Worm (Caenorhabditis elegans) whole organism, midembryonic: ENCODE data around the gene gfl-1.
A peak's percentile ranks its signal among the peaks of the same experiment; 100 is the strongest.

Experiments
- T22C8.4 ChIP-seq: fragments of 200-800 bp; sonication (Bioruptor generic); IDR thresholded peaks from 2 replicates; pipeline ENCODE4 v1.3.6; 2022; ENCODE audit warnings: missing genetic modification characterization, missing compliant biosample characterization
- cog-1 ChIP-seq: sonication (generic microtip); optimal IDR thresholded peaks from 2 replicates; lab custom pipeline; 2016; ENCODE audit warnings: missing genetic modification characterization, missing compliant biosample characterization
- flt-1 ChIP-seq: fragments of 200-800 bp; sonication (Bioruptor generic); IDR thresholded peaks from 2 replicates; pipeline ENCODE4 v1.3.6; 2022; ENCODE audit warnings: missing genetic modification characterization, missing compliant biosample characterization
- klf-2 ChIP-seq: fragments of 200-800 bp; sonication (Bioruptor generic); conservative IDR thresholded peaks from 2 replicates; pipeline ENCODE4 v1.3.6; 2022; ENCODE audit warnings: missing genetic modification reagents, missing genetic modification characterization, missing compliant biosample characterization
- med-1 ChIP-seq: sonication (generic microtip); optimal IDR thresholded peaks from 2 replicates; lab custom pipeline; 2017; ENCODE audit warnings: missing genetic modification characterization, mild to moderate bottlenecking, missing compliant biosample characterization, antibody characterized with exemption, missing genetic modification reagents; ENCODE audit not compliant: insufficient read depth
- ref-1 ChIP-seq: fragments of 200-800 bp; sonication (Bioruptor generic); conservative IDR thresholded peaks from 2 replicates; pipeline ENCODE4 v1.3.6; 2022; ENCODE audit warnings: missing genetic modification reagents, missing genetic modification characterization, missing compliant biosample characterization
- tab-1 ChIP-seq: fragments of 200-800 bp; sonication (Bioruptor generic); IDR thresholded peaks from 2 replicates; pipeline ENCODE4 v1.3.6; 2022; ENCODE audit warnings: missing genetic modification characterization, missing compliant biosample characterization
- ztf-23 ChIP-seq: fragments of 200-800 bp; sonication (Bioruptor generic); IDR thresholded peaks from 2 replicates; pipeline ENCODE4 v1.3.6; 2022; ENCODE audit warnings: missing genetic modification reagents, missing genetic modification characterization, missing compliant biosample characterization
- ztf-29 ChIP-seq: fragments of 200-800 bp; sonication (Bioruptor generic); IDR thresholded peaks from 2 replicates; pipeline ENCODE4 v1.3.6; 2022; ENCODE audit warnings: missing genetic modification reagents, missing genetic modification characterization, missing compliant biosample characterization

The gfl-1 gene

DNA sequence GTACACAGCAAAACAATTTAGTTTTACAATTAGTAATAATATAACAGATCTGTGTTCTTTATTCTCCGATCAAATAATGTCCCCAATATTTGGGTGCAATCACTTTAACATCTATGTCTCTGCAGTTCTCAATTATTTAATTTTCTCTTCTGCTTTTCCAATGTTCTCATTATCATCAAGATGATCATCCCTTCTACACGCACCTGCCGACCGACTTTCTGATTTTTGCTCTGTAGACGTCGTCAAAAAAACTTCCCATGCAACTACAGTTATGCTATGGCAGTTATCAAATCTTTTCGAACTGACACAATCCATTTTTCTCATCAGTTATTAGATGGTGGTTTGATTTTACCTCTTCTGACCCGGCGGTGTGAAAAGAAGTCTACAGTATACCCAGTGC lies 17.4 kb upstream of the gfl-1 start:
- TF ChIP-seq klf-2 (GFP tag; lab: Robert Waterston, UW) (no peak), med-1 (GFP tag; lab: Kevin White, UChicago) (no peak), ref-1 (GFP tag; lab: Robert Waterston, UW) (no peak), T22C8.4 (GFP tag; lab: Robert Waterston, UW) (no peak), flt-1 (no peak), ztf-23 (no peak), cog-1 (tag; lab: Kevin White, UChicago) (no peak), tab-1 (GFP tag; lab: Robert Waterston, UW) (no peak), ztf-29 (no peak)

DNA sequence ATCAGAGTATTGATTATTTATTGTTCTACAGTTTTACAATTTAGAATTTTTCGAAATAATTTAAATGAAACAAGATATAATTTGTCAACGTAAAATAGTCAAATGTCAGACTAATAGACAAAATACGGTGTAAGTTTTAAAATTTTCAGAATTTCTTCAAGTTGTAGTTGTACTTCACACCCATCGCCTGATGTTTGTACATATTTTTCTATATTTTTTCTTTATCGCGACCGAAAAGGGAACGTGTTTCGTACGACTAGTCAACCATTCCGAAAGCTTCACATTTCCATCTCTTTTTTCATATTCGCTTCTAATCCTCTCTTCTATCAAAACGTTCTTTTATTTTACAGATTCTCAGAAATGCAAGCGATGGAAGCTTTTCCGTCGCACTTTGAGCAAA lies 16.7 kb upstream of the gfl-1 start, which contains the start of gene twk-25:
Gene twk-25, plus strand, starts transcription at position 301 of the 400 bp plus-strand sequence.
- no peak for TF ChIP-seq ref-1 (GFP tag; lab: Robert Waterston, UW)
- no peak for TF ChIP-seq flt-1
- TF ChIP-seq ztf-23 = no peak
- no peak for TF ChIP-seq ztf-29
- no peak for TF ChIP-seq klf-2 (GFP tag; lab: Robert Waterston, UW)
- TF ChIP-seq T22C8.4 (GFP tag; lab: Robert Waterston, UW) = no peak
- TF ChIP-seq cog-1 (tag; lab: Kevin White, UChicago) = no peak
- no peak for TF ChIP-seq tab-1 (GFP tag; lab: Robert Waterston, UW)

ce11 chrIV:11510664-11511063 lies 10.4 kb upstream of the gfl-1 start, which contains the start of gene M04B2.6:
Gene M04B2.6 (minus strand): TSS chrIV:11510764.
- no peak for TF ChIP-seq ztf-29
- no peak for TF ChIP-seq klf-2 (GFP tag; lab: Robert Waterston, UW)
- TF ChIP-seq med-1 (GFP tag; lab: Kevin White, UChicago) = no peak
- no peak for TF ChIP-seq flt-1
- no peak for TF ChIP-seq T22C8.4 (GFP tag; lab: Robert Waterston, UW)

- 0 out of 2 replicates have a peak, but pooled peaks have one; percentile 31 for TF ChIP-seq ztf-23
- TF ChIP-seq med-1 (GFP tag; lab: Kevin White, UChicago) = no peak
- TF ChIP-seq flt-1 = no peak
Observed at ce11 chrIV:11522225-11522952, 1.3 kb downstream of the gfl-1 start.

DNA sequence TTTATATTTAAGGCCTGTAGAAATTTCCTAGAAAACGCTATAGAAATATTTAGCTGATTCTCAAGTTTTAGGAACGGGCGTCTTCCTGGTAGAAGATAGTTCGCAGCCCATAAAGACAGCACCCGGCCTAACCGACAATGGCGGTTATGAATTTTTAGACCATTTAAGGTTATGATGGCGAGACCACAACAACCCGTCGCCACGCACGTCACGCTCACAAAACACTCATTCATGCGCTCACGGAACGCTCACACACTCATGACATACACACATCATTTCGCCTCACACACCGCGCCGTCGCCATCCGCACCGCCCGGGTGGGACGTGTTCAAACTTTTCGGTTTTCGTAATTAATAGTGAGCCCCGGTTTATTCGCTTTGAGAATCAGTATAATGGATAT lies 2.6 kb downstream of the gfl-1 start:
- TF ChIP-seq klf-2 (GFP tag; lab: Robert Waterston, UW) (no peak), tab-1 (GFP tag; lab: Robert Waterston, UW) (no peak), ref-1 (GFP tag; lab: Robert Waterston, UW) (no peak), med-1 (GFP tag; lab: Kevin White, UChicago) (no peak), cog-1 (tag; lab: Kevin White, UChicago) (no peak), T22C8.4 (GFP tag; lab: Robert Waterston, UW) (no peak), ztf-23 (no peak), ztf-29 (no peak), flt-1 (no peak)

ce11 chrIV:11524241-11524692 lies 3.2 kb downstream of the gfl-1 start, which contains the start of gene mep-1:
Gene mep-1 (plus strand): TSS chrIV:11524642.
- TF ChIP-seq tab-1 (GFP tag; lab: Robert Waterston, UW) (no peak), med-1 (GFP tag; lab: Kevin White, UChicago) (no peak), flt-1 (peak; percentile 64; the same call in 1 of the 2 replicates), cog-1 (tag; lab: Kevin White, UChicago) (peak; percentile 31), ref-1 (GFP tag; lab: Robert Waterston, UW) (no peak), ztf-23 (no peak), ztf-29 (peak; percentile 11; the same call in 1 of the 2 replicates), klf-2 (GFP tag; lab: Robert Waterston, UW) (0 out of 2 replicates have a peak, but pooled peaks have one; percentile 32), T22C8.4 (GFP tag; lab: Robert Waterston, UW) (no peak)

DNA sequence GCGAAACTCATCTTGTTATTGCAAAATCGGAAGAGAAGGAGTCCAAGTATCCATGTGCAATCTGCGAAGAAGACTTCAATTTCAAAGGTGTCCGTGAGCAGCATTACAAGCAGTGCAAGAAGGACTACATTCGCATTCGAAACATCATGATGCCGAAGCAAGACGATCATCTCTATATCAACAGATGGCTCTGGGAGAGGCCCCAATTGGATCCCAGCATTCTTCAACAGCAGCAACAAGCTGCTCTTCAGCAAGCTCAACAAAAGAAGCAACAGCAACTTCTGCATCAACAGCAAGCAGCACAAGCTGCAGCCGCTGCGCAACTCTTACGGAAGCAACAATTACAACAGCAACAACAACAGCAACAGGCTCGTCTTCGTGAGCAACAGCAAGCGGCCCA lies 5.1 kb downstream of the gfl-1 start:
- TF ChIP-seq ztf-23 (no peak), med-1 (GFP tag; lab: Kevin White, UChicago) (no peak), klf-2 (GFP tag; lab: Robert Waterston, UW) (no peak), tab-1 (GFP tag; lab: Robert Waterston, UW) (no peak), flt-1 (no peak), ref-1 (GFP tag; lab: Robert Waterston, UW) (no peak), T22C8.4 (GFP tag; lab: Robert Waterston, UW) (no peak), cog-1 (tag; lab: Kevin White, UChicago) (no peak), ztf-29 (no peak)

ce11 chrIV:11527752-11528151 lies 6.7 kb downstream of the gfl-1 start, which contains the start of gene M04B2.2:
Gene M04B2.2 (plus strand): TSS chrIV:11528052.
- TF ChIP-seq ztf-23 (no peak), flt-1 (no peak), tab-1 (GFP tag; lab: Robert Waterston, UW) (no peak), T22C8.4 (GFP tag; lab: Robert Waterston, UW) (no peak), med-1 (GFP tag; lab: Kevin White, UChicago) (no peak), klf-2 (GFP tag; lab: Robert Waterston, UW) (no peak), cog-1 (tag; lab: Kevin White, UChicago) (no peak), ztf-29 (no peak), ref-1 (GFP tag; lab: Robert Waterston, UW) (no peak)

DNA sequence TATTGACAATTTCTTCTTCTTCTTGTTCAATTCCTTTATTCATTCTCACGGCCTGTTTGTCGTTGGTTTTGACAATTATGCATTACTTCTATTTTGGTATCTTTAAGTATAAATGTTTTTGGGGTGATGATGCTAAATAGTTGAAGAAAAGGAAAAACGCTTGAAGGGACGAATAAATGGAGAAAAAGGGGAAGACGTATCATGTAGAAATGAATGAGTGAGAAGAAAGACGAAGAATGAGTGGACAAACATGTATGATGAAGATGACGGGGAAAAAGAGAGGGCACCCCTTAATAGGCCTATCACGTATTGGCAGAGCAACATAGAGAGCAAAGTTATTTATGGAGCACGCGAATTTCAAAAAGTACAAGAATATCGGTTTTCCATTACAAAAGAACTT lies 27.6 kb downstream of the gfl-1 start, which contains the start of gene M04B2.7:
Gene M04B2.7, minus strand, starts transcription at position 101 of the 400 bp plus-strand sequence.
- TF ChIP-seq ztf-23 (no peak), tab-1 (GFP tag; lab: Robert Waterston, UW) (no peak), cog-1 (tag; lab: Kevin White, UChicago) (no peak), klf-2 (GFP tag; lab: Robert Waterston, UW) (no peak), flt-1 (no peak), ztf-29 (no peak), med-1 (GFP tag; lab: Kevin White, UChicago) (no peak), T22C8.4 (GFP tag; lab: Robert Waterston, UW) (no peak)
